Fruit fly (Drosophila melanogaster) whole organism, embryonic: Measurements from ENCODE around the gene CG14302.

Source experiments
- Awh ChIP-seq: fragments of 200-800 bp; sonication (Bioruptor generic); IDR thresholded peaks from 2 replicates; pipeline ENCODE4, ENCODE4 v1.3.6; 2022; ENCODE audit warnings: missing biosample characterization, missing genetic modification characterization
- CG13894 ChIP-seq: fragments of 200-800 bp; sonication (Bioruptor generic); optimal IDR thresholded peaks from 3 replicates; lab custom pipeline; 2018; ENCODE audit warnings: missing biosample characterization, mild to moderate bottlenecking, missing genetic modification characterization, moderate library complexity
- CG14014 ChIP-seq: fragments of 200-800 bp; sonication (Bioruptor generic); IDR thresholded peaks from 2 replicates; pipeline ENCODE4 v1.3.6; 2022; ENCODE audit warnings: missing biosample characterization, missing genetic modification characterization
- CG15269 ChIP-seq: fragments of 200-800 bp; sonication (Bioruptor generic); optimal IDR thresholded peaks from 2 replicates; lab custom pipeline; 2018; ENCODE audit warnings: missing biosample characterization, mild to moderate bottlenecking, missing genetic modification characterization, moderate library complexity
- CG2129 ChIP-seq: fragments of 200-800 bp; sonication (Bioruptor generic); IDR thresholded peaks from 2 replicates; pipeline ENCODE4 v1.3.6; 2022; ENCODE audit warnings: missing biosample characterization, missing genetic modification characterization; ENCODE audit not compliant: partially characterized antibody
- CG3281 ChIP-seq: fragments of 200-800 bp; sonication (Bioruptor generic); optimal IDR thresholded peaks from 3 replicates; lab custom pipeline; 2017; ENCODE audit warnings: missing biosample characterization, mild to moderate bottlenecking, missing genetic modification characterization
- CG34224 ChIP-seq: fragments of 200-800 bp; sonication (Bioruptor generic); IDR thresholded peaks from 3 replicates; pipeline ENCODE4 v1.3.6; 2022; ENCODE audit warnings: missing biosample characterization, missing genetic modification characterization; ENCODE audit not compliant: partially characterized antibody
- CG7928 ChIP-seq: fragments of 200-800 bp; sonication (Bioruptor generic); optimal IDR thresholded peaks from 2 replicates; lab custom pipeline; 2017; ENCODE audit warnings: missing biosample characterization, mild to moderate bottlenecking, missing genetic modification characterization
- Deaf1 ChIP-seq: fragments of 200-800 bp; optimal IDR thresholded peaks from 3 replicates; lab custom pipeline; 2019; ENCODE audit warnings: missing biosample characterization, mild to moderate bottlenecking, missing genetic modification characterization, moderate library complexity
- Doc2 ChIP-seq: fragments of 200-800 bp; sonication (Bioruptor generic); IDR thresholded peaks from 2 replicates; pipeline ENCODE4 v1.3.6; 2022; ENCODE audit warnings: missing biosample characterization, missing genetic modification characterization
- MESR4 ChIP-seq: fragments of 200-800 bp; sonication (Bioruptor generic); optimal IDR thresholded peaks from 2 replicates; lab custom pipeline; 2018; ENCODE audit warnings: missing biosample characterization, mild to moderate bottlenecking, missing genetic modification characterization, moderate library complexity
- Max ChIP-seq: fragments of 200-800 bp; sonication (Bioruptor generic); optimal IDR thresholded peaks from 2 replicates; lab custom pipeline; 2016; ENCODE audit warnings: missing biosample characterization, mild to moderate bottlenecking, missing genetic modification characterization
- Med ChIP-seq: fragments of 200-800 bp; sonication (Bioruptor generic); peaks from one replicate; lab custom pipeline; 2016; ENCODE audit warnings: missing biosample characterization, missing genetic modification characterization, mild to moderate bottlenecking, inconsistent platforms, moderate library complexity
- Nf-YB ChIP-seq: fragments of 200-800 bp; sonication (Bioruptor generic); optimal IDR thresholded peaks from 3 replicates; lab custom pipeline; 2019; ENCODE audit warnings: missing biosample characterization, mild to moderate bottlenecking, missing genetic modification characterization, moderate library complexity
- Nf-YC ChIP-seq: fragments of 200-800 bp; optimal IDR thresholded peaks from 3 replicates; lab custom pipeline; 2019; ENCODE audit warnings: missing biosample characterization, mild to moderate bottlenecking, missing genetic modification characterization, moderate library complexity
- Vsx1 ChIP-seq: fragments of 200-800 bp; sonication (Bioruptor generic); optimal IDR thresholded peaks from 2 replicates; lab custom pipeline; 2017; ENCODE audit warnings: missing biosample characterization, mild to moderate bottlenecking, missing genetic modification characterization, missing genetic modification reagents
- abd-A ChIP-seq: fragments of 200-800 bp; sonication (Bioruptor generic); optimal IDR thresholded peaks from 3 replicates; lab custom pipeline; 2019; ENCODE audit warnings: missing biosample characterization, mild to moderate bottlenecking, missing genetic modification characterization, moderate library complexity
- bcd ChIP-seq: fragments of 200-800 bp; sonication (Bioruptor generic); optimal IDR thresholded peaks from 2 replicates; lab custom pipeline; 2017; ENCODE audit warnings: missing biosample characterization, mild to moderate bottlenecking, missing genetic modification characterization
- cg ChIP-seq: fragments of 200-800 bp; sonication (Bioruptor generic); optimal IDR thresholded peaks from 3 replicates; lab custom pipeline; 2019; ENCODE audit warnings: missing biosample characterization, mild to moderate bottlenecking, missing genetic modification characterization, moderate library complexity
- chinmo ChIP-seq: fragments of 200-800 bp; sonication (Bioruptor generic); IDR thresholded peaks from 4 replicates; pipeline ENCODE4 v1.3.6; 2022; ENCODE audit warnings: missing biosample characterization, missing genetic modification characterization; ENCODE audit not compliant: partially characterized antibody
- corto ChIP-seq: fragments of 200-800 bp; sonication (Bioruptor generic); optimal IDR thresholded peaks from 2 replicates; lab custom pipeline; 2016; ENCODE audit warnings: missing biosample characterization, mild to moderate bottlenecking, missing genetic modification characterization, moderate library complexity
- croc ChIP-seq: fragments of 200-800 bp; sonication (Bioruptor generic); conservative IDR thresholded peaks from 3 replicates; pipeline ENCODE4 v1.3.6; 2022; ENCODE audit warnings: missing biosample characterization, missing genetic modification characterization
- crol ChIP-seq: fragments of 200-800 bp; sonication (Bioruptor generic); IDR thresholded peaks from 2 replicates; pipeline ENCODE4 v1.3.6; 2022; ENCODE audit warnings: missing biosample characterization, missing genetic modification characterization
- crp ChIP-seq, 2 experiments: fragments of 200-800 bp; sonication (Bioruptor generic); optimal IDR thresholded peaks; 2 replicates in 1 of 2; 3 replicates in 1 of 2; lab custom pipeline; 2017; ENCODE audit warnings: missing biosample characterization in 2 of 2, missing genetic modification characterization in 2 of 2, mild to moderate bottlenecking in 1 of 2, moderate library complexity in 1 of 2
- ewg ChIP-seq: fragments of 200-800 bp; sonication (Bioruptor generic); optimal IDR thresholded peaks from 3 replicates; lab custom pipeline; 2017; ENCODE audit warnings: mild to moderate bottlenecking, missing biosample characterization, missing genetic modification reagents, missing genetic modification characterization
- fru ChIP-seq: fragments of >200 bp; optimal IDR thresholded peaks from 2 replicates; lab custom pipeline; 2017
- fu2 ChIP-seq: fragments of 200-800 bp; sonication (Bioruptor generic); optimal IDR thresholded peaks from 2 replicates; lab custom pipeline; 2016; ENCODE audit warnings: missing biosample characterization, missing genetic modification characterization
- hb ChIP-seq: fragments of 200-800 bp; sonication (Bioruptor generic); IDR thresholded peaks from 3 replicates; pipeline ENCODE4 v1.3.6; 2022; ENCODE audit warnings: missing biosample characterization, missing genetic modification characterization; ENCODE audit not compliant: partially characterized antibody
- lov ChIP-seq, 2 experiments: fragments of 200-800 bp in 1 of 2; fragments of >200 bp in 1 of 2; sonication (Bioruptor generic) in 1 of 2; IDR thresholded peaks in 1 of 2; optimal IDR thresholded peaks in 1 of 2; 2 replicates in 1 of 2; 3 replicates in 1 of 2; pipeline versions ENCODE4 v1.3.6 to Lab custom; 2017 to 2022; ENCODE audit warnings: missing biosample characterization in 1 of 2, missing genetic modification characterization in 1 of 2
- nerfin-1 ChIP-seq: fragments of 200-800 bp; sonication (Bioruptor generic); optimal IDR thresholded peaks from 3 replicates; lab custom pipeline; 2019; ENCODE audit warnings: missing biosample characterization, mild to moderate bottlenecking, missing genetic modification characterization, moderate library complexity
- nom ChIP-seq: fragments of 200-800 bp; sonication (Bioruptor generic); optimal IDR thresholded peaks from 2 replicates; lab custom pipeline; 2017; ENCODE audit warnings: missing biosample characterization, missing genetic modification characterization, mild to moderate bottlenecking, moderate library complexity, missing genetic modification reagents
- odd ChIP-seq: fragments of 200-800 bp; sonication (Bioruptor generic); optimal IDR thresholded peaks from 2 replicates; lab custom pipeline; 2017; ENCODE audit warnings: missing biosample characterization, mild to moderate bottlenecking, missing genetic modification characterization
- onecut ChIP-seq: fragments of 200-800 bp; sonication (Bioruptor generic); IDR thresholded peaks from 2 replicates; pipeline ENCODE4 v1.3.6; 2022; ENCODE audit warnings: missing biosample characterization, missing genetic modification characterization
- pb ChIP-seq: fragments of 200-800 bp; sonication (Bioruptor generic); optimal IDR thresholded peaks from 3 replicates; lab custom pipeline; 2016; ENCODE audit warnings: missing biosample characterization, missing genetic modification characterization
- pfk ChIP-seq: fragments of 200-800 bp; sonication (Bioruptor generic); optimal IDR thresholded peaks from 2 replicates; lab custom pipeline; 2018; ENCODE audit warnings: missing biosample characterization, mild to moderate bottlenecking, missing genetic modification characterization, moderate library complexity
- run ChIP-seq: fragments of 200-800 bp; sonication (Bioruptor generic); optimal IDR thresholded peaks from 3 replicates; lab custom pipeline; 2018; ENCODE audit warnings: missing biosample characterization, mild to moderate bottlenecking, missing genetic modification characterization
- salm ChIP-seq: fragments of 200-800 bp; sonication (Bioruptor generic); optimal IDR thresholded peaks from 2 replicates; lab custom pipeline; 2018; ENCODE audit warnings: missing biosample characterization, mild to moderate bottlenecking, missing genetic modification characterization
- sisA ChIP-seq: fragments of 200-800 bp; sonication (Bioruptor generic); IDR thresholded peaks from 2 replicates; pipeline ENCODE4 v1.3.6; 2022; ENCODE audit warnings: missing biosample characterization, missing genetic modification characterization
- slbo ChIP-seq: fragments of 200-800 bp; sonication (Bioruptor generic); IDR thresholded peaks from 2 replicates; pipeline ENCODE4 v1.3.6; 2022; ENCODE audit warnings: missing biosample characterization, missing genetic modification characterization
- toy ChIP-seq: fragments of 200-800 bp; sonication (Bioruptor generic); IDR thresholded peaks from 2 replicates; pipeline ENCODE4 v1.3.6; 2022; ENCODE audit warnings: missing biosample characterization, missing genetic modification characterization
- vfl ChIP-seq: fragments of 200-800 bp; sonication (Bioruptor generic); optimal IDR thresholded peaks from 2 replicates; lab custom pipeline; 2016; ENCODE audit warnings: missing biosample characterization, missing genetic modification characterization
- yki ChIP-seq: fragments of >200 bp; optimal IDR thresholded peaks from 3 replicates; lab custom pipeline; 2018

Gene CG14302

DNA sequence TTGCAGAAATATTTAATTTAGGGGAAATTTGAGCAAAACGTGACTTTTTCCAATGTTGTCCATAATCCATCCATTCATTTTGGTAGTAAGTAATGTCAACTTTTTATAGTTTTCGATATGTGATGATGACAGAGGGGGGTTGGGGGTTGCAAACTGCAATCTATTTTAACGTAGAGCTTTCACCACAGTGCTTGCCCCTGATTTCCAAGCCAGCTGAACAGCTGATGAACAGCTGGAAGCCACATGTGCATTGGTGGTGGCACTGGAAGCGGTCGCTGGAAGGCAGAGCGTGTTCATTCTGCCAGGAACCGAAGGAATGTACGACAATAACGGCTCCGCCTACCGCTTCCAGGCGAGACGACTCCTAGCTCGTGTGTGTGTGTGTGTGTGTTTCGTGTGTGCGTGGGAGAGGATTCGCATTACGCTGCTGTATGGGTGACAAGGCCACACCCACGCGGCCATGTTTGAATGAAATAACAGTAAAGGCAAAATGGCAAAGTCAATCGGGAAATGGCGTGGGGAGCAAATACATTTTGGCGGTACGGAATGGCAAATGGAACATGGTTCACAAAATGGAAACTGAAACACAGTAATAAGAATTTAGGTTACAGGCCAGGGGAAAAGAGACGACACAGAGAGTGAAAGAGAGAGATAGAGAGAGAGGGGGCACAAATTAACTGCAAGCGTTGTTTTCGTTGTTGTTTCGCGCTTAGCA is 33.5 kb upstream of the CG14302 start:
- TF ChIP-seq crp (GFP tag; optimal IDR thresholded peaks at IDR 0.05; lab: Kevin White, UChicago) = peak in 1 of 2 experiments; percentile 14
- no peak for TF ChIP-seq CG14014 (GFP tag; lab: Robert Waterston, UW)
- TF ChIP-seq Deaf1 (tag; lab: Kevin White, UChicago) = peak; percentile 76
- no peak for TF ChIP-seq CG15269 (tag; lab: Kevin White, UChicago)
- TF ChIP-seq nerfin-1 (tag; lab: Kevin White, UChicago) = peak; percentile 46
- no peak for TF ChIP-seq salm
- peak; percentile 7 for TF ChIP-seq cg (GFP tag; lab: Kevin White, UChicago)
- peak; percentile 21 for TF ChIP-seq ewg
- peak; percentile 91 for TF ChIP-seq abd-A (tag; lab: Kevin White, UChicago)
- 0 out of 3 replicates have a peak, but pooled peaks have one; percentile 14 for TF ChIP-seq hb (GFP tag; lab: Robert Waterston, UW)
- TF ChIP-seq CG7928 (GFP tag; lab: Kevin White, UChicago) = no peak
- TF ChIP-seq sisA = no peak
- 0 out of 4 replicates have a peak, but pooled peaks have one; percentile 40 for TF ChIP-seq chinmo (GFP tag; lab: Robert Waterston, UW)
- TF ChIP-seq Nf-YC = peak; percentile 84
- peak; percentile 11 for TF ChIP-seq Nf-YB (GFP tag; lab: Kevin White, UChicago)
- no peak for TF ChIP-seq pb (GFP tag; lab: Kevin White, UChicago)
- TF ChIP-seq pfk (GFP tag; lab: Kevin White, UChicago) = peak; percentile 94
- TF ChIP-seq yki (lab: Kevin White, UChicago) = no peak

DNA sequence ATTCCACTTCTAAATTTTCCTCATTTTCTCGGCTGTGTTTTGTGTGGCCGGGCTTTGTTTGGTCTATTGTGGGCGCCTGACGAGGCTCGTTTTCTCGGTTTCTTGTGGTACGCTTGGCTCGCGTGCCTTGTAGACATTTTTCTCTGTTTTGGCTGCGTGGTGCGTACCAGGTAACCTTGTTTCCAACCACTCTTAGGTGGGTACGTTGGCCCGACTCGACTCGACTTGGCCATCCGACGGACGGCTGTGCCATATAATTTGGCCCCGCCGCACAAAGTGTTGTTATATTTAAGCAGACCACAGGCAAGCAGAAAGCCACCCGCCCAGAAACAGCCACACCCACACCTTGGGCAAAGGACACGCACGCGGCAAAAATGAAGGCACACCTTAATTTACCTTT is 29.0 kb upstream of the CG14302 start:
- peak; percentile 92 for TF ChIP-seq CG13894 (tag; lab: Kevin White, UChicago)
- TF ChIP-seq croc = no peak
- TF ChIP-seq slbo (GFP tag; lab: Robert Waterston, UW) = 0 out of 2 replicates have a peak, but pooled peaks have one; percentile 11
- TF ChIP-seq CG3281 (GFP tag; lab: Kevin White, UChicago) = no peak

DNA sequence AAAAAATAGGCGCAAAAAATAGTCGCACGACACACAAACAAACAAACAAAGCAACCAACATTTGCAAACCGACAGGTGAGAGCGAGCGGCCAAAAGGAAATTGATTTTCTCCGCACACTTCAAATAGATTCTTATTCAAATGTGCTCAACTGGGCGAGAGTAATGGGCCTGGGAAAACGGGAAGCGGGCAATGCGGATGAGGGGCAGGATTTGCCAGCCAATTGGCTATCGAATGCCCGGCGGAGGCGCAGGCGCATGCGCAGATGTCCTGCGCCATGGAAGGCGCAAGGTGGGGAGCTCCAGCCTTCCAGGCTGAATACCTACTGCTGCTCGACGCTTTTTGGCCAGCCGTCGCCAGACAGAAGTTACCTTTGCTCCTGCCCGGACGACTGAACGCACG is 27.3 kb upstream of the CG14302 start, which contains the start of the genes ChAT and VAChT:
ChAT (plus strand) TSS at position 352 of the 400 bp plus-strand sequence.
VAChT (plus strand) TSS at position 352 of the 400 bp plus-strand sequence.
- TF ChIP-seq CG3281 (GFP tag; lab: Kevin White, UChicago) (no peak), Deaf1 (tag; lab: Kevin White, UChicago) (peak; percentile 31), Max (no peak), Awh (GFP tag; lab: Robert Waterston, UW) (no peak), fu2 (GFP tag; lab: Kevin White, UChicago) (no peak), Nf-YC (peak; percentile 87), lov (optimal IDR thresholded peaks at IDR 0.05; lab: Kevin White, UChicago) (no peak), lov (GFP tag; IDR thresholded peaks at IDR 0.05; lab: Robert Waterston, UW) (no peak), odd (GFP tag; lab: Kevin White, UChicago) (no peak), nom (GFP tag; lab: Kevin White, UChicago) (no peak), pfk (GFP tag; lab: Kevin White, UChicago) (peak; percentile 55), fru (no peak), abd-A (tag; lab: Kevin White, UChicago) (peak; percentile 71), vfl (GFP tag; lab: Kevin White, UChicago) (no peak), MESR4 (GFP tag; lab: Kevin White, UChicago) (no peak), run (tag; lab: Kevin White, UChicago) (no peak), crol (GFP tag; lab: Robert Waterston, UW) (peak; percentile 33; the same call in 1 of the 2 replicates), corto (no peak), Nf-YB (GFP tag; lab: Kevin White, UChicago) (peak; percentile 74), Med (GFP tag; lab: Kevin White, UChicago) (no peak), Vsx1 (GFP tag; lab: Kevin White, UChicago) (no peak), onecut (GFP tag; lab: Robert Waterston, UW) (peak; percentile 67; the same call in 1 of the 2 replicates), toy (no peak), CG34224 (GFP tag; lab: Robert Waterston, UW) (no peak), CG2129 (GFP tag; lab: Robert Waterston, UW) (no peak), Doc2 (GFP tag; lab: Robert Waterston, UW) (no peak), ewg (peak; percentile 86), bcd (GFP tag; lab: Kevin White, UChicago) (no peak)
